Worm (Caenorhabditis elegans) whole organism, L2 larva: ENCODE results near the gene ints-11.

Experiments
- C34F6.9 ChIP-seq: fragments of 150-350 bp; optimal IDR thresholded peaks from 2 replicates; lab custom pipeline; 2014; ENCODE audit warnings: missing biosample characterization, missing genetic modification characterization
- F13H6.1 ChIP-seq: sonication (generic microtip); optimal IDR thresholded peaks from 2 replicates; lab custom pipeline; 2016; ENCODE audit warnings: missing genetic modification characterization, missing compliant biosample characterization
- Y55F3AM.14 ChIP-seq: fragments of 200-800 bp; sonication (Bioruptor generic); optimal IDR thresholded peaks from 2 replicates; lab custom pipeline; 2018; ENCODE audit warnings: mild to moderate bottlenecking, missing genetic modification characterization, missing compliant biosample characterization
- ZK546.5 ChIP-seq: sonication (generic microtip); optimal IDR thresholded peaks from 2 replicates; lab custom pipeline; 2017; ENCODE audit warnings: missing biosample characterization, missing genetic modification characterization
- alr-1 ChIP-seq: fragments of 150-350 bp; optimal IDR thresholded peaks from 2 replicates; lab custom pipeline; 2014; ENCODE audit warnings: missing biosample characterization, missing genetic modification characterization
- aly-2 ChIP-seq: fragments of 150-350 bp; optimal IDR thresholded peaks from 2 replicates; lab custom pipeline; 2014; ENCODE audit warnings: missing biosample characterization, missing genetic modification characterization
- blmp-1 ChIP-seq: sonication (generic microtip); optimal IDR thresholded peaks from 2 replicates; lab custom pipeline; 2017; ENCODE audit warnings: missing genetic modification characterization, mild to moderate bottlenecking, missing compliant biosample characterization, antibody characterized with exemption, moderate library complexity; ENCODE audit not compliant: insufficient read depth
- ceh-16 ChIP-seq: fragments of 150-350 bp; optimal IDR thresholded peaks from 2 replicates; lab custom pipeline; 2014; ENCODE audit warnings: missing biosample characterization, missing genetic modification characterization
- crh-2 ChIP-seq: sonication (generic microtip); optimal IDR thresholded peaks from 2 replicates; lab custom pipeline; 2017; ENCODE audit warnings: missing biosample characterization, missing genetic modification characterization
- egl-27 ChIP-seq: sonication (generic microtip); optimal IDR thresholded peaks from 3 replicates; lab custom pipeline; 2017; ENCODE audit warnings: missing biosample characterization, missing genetic modification reagents, missing genetic modification characterization
- fos-1 ChIP-seq: fragments of 150-350 bp; optimal IDR thresholded peaks from 2 replicates; lab custom pipeline; 2014; ENCODE audit warnings: missing biosample characterization, missing genetic modification characterization
- gmeb-1 ChIP-seq: fragments of 150-350 bp; optimal IDR thresholded peaks from 2 replicates; lab custom pipeline; 2014; ENCODE audit warnings: missing biosample characterization, missing genetic modification characterization
- lin-11 ChIP-seq: fragments of 150-350 bp; sonication (generic microtip); optimal IDR thresholded peaks from 2 replicates; lab custom pipeline; 2014; ENCODE audit warnings: missing biosample characterization, missing genetic modification characterization, inconsistent platforms, mixed read lengths
- lin-13 ChIP-seq: fragments of 150-350 bp; optimal IDR thresholded peaks from 2 replicates; lab custom pipeline; 2014; ENCODE audit warnings: missing biosample characterization, missing genetic modification reagents, missing genetic modification characterization
- lin-39 ChIP-seq: fragments of 150-350 bp; optimal IDR thresholded peaks from 2 replicates; lab custom pipeline; 2014; ENCODE audit warnings: missing biosample characterization, missing genetic modification reagents, missing genetic modification characterization
- lsy-2 ChIP-seq, 2 experiments: fragments of 150-350 bp in 1 of 2; sonication (generic microtip) in 1 of 2; optimal IDR thresholded peaks; 2 replicates each; lab custom pipeline; 2014 to 2017; ENCODE audit warnings: missing biosample characterization in 2 of 2, missing genetic modification characterization in 2 of 2
- mab-5 ChIP-seq: fragments of 150-350 bp; optimal IDR thresholded peaks from 2 replicates; lab custom pipeline; 2014; ENCODE audit warnings: missing biosample characterization, missing genetic modification characterization
- mbf-1 ChIP-seq: sonication (generic microtip); optimal IDR thresholded peaks from 2 replicates; lab custom pipeline; 2017; ENCODE audit warnings: missing biosample characterization, missing genetic modification characterization
- mdl-1 ChIP-seq, 2 experiments: fragments of 150-350 bp in 1 of 2; sonication (generic microtip) in 1 of 2; optimal IDR thresholded peaks; 2 replicates each; lab custom pipeline; 2017; ENCODE audit warnings: missing biosample characterization in 2 of 2, missing genetic modification characterization in 2 of 2
- nhr-10 ChIP-seq: sonication (generic microtip); optimal IDR thresholded peaks from 2 replicates; lab custom pipeline; 2017; ENCODE audit warnings: missing biosample characterization, missing genetic modification characterization
- nhr-12 ChIP-seq: fragments of 150-350 bp; optimal IDR thresholded peaks from 2 replicates; lab custom pipeline; 2014; ENCODE audit warnings: missing biosample characterization, missing genetic modification characterization
- nhr-129 ChIP-seq: fragments of 150-350 bp; optimal IDR thresholded peaks from 2 replicates; lab custom pipeline; 2014; ENCODE audit warnings: missing biosample characterization, missing genetic modification characterization
- nhr-23 ChIP-seq: fragments of 150-350 bp; optimal IDR thresholded peaks from 2 replicates; lab custom pipeline; 2014; ENCODE audit warnings: missing biosample characterization, missing genetic modification reagents, missing genetic modification characterization
- nhr-237 ChIP-seq: fragments of 150-350 bp; optimal IDR thresholded peaks from 2 replicates; lab custom pipeline; 2014; ENCODE audit warnings: missing biosample characterization, missing genetic modification characterization
- nhr-77 ChIP-seq: fragments of 150-350 bp; optimal IDR thresholded peaks from 2 replicates; lab custom pipeline; 2014; ENCODE audit warnings: missing biosample characterization, missing genetic modification characterization
- peb-1 ChIP-seq: fragments of 150-350 bp; optimal IDR thresholded peaks from 2 replicates; lab custom pipeline; 2014; ENCODE audit warnings: missing biosample characterization, missing genetic modification characterization
- sem-4 ChIP-seq: fragments of 150-350 bp; optimal IDR thresholded peaks from 2 replicates; lab custom pipeline; 2014; ENCODE audit warnings: missing biosample characterization, missing genetic modification reagents, missing genetic modification characterization
- skn-1 ChIP-seq: sonication (generic microtip); optimal IDR thresholded peaks from 2 replicates; lab custom pipeline; 2017; ENCODE audit warnings: missing biosample characterization, missing genetic modification characterization
- sma-3 ChIP-seq: sonication (generic microtip); optimal IDR thresholded peaks from 2 replicates; lab custom pipeline; 2016; ENCODE audit warnings: missing genetic modification reagents, missing genetic modification characterization, missing compliant biosample characterization
- sma-9 ChIP-seq, 2 experiments: fragments of 150-350 bp in 1 of 2; sonication (generic microtip) in 1 of 2; optimal IDR thresholded peaks; 2 replicates each; lab custom pipeline; 2014 to 2016; ENCODE audit warnings: missing genetic modification characterization in 2 of 2, mild to moderate bottlenecking in 1 of 2, missing biosample characterization in 1 of 2, missing compliant biosample characterization in 1 of 2, missing genetic modification reagents in 1 of 2, moderate library complexity in 1 of 2
- snpc-4 ChIP-seq: fragments of 150-350 bp; optimal IDR thresholded peaks from 2 replicates; lab custom pipeline; 2014; ENCODE audit warnings: missing biosample characterization, missing genetic modification characterization
- unc-55 ChIP-seq: fragments of 150-350 bp; sonication (generic microtip); optimal IDR thresholded peaks from 3 replicates; lab custom pipeline; 2014; ENCODE audit warnings: missing biosample characterization, missing genetic modification reagents, missing genetic modification characterization
- unc-62 ChIP-seq: fragments of 150-350 bp; optimal IDR thresholded peaks from 2 replicates; lab custom pipeline; 2014; ENCODE audit warnings: missing biosample characterization, missing genetic modification reagents, missing genetic modification characterization
- zag-1 ChIP-seq: fragments of 150-350 bp; optimal IDR thresholded peaks from 2 replicates; lab custom pipeline; 2014; ENCODE audit warnings: missing biosample characterization, missing genetic modification characterization
- ztf-1 ChIP-seq: fragments of 200-800 bp; sonication (Bioruptor generic); conservative IDR thresholded peaks from 2 replicates; pipeline ENCODE4 v1.3.6; 2022; ENCODE audit warnings: missing genetic modification characterization, missing compliant biosample characterization
- ztf-4 ChIP-seq: fragments of 150-350 bp; optimal IDR thresholded peaks from 2 replicates; lab custom pipeline; 2014; ENCODE audit warnings: missing biosample characterization, missing genetic modification characterization

ints-11 gene

DNA sequence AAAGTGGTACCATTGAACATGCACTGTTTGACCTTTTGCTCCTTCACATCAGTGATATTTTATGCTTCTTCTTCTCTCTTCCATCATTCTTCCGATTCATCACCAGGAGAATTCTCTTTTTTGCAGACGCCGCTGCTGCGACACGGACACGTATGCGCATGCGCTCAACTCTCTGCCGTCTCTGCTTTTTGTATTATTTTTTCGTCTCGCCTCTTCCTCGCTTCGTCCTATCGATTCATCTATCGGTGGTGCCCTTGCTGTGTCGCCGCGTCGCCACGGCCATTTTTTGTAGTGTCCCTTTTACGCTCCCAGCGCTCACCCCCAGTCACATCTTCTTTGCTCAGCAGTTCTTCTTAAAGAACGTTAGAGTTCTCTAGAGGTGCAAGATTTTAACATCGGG, 17.1 kb downstream of the ints-11 start (continued):
- TF ChIP-seq mbf-1 (tag; lab: Kevin White, UChicago) = no peak
- TF ChIP-seq ceh-16 (tag; lab: Kevin White, UChicago) = no peak
- TF ChIP-seq nhr-237 (tag; lab: Kevin White, UChicago) = no peak
- no peak for TF ChIP-seq peb-1
- peak; percentile 31 for TF ChIP-seq F13H6.1
- peak in 1 of 2 experiments; percentile 69 for TF ChIP-seq lsy-2 (tag; optimal IDR thresholded peaks at IDR 0.05; lab: Kevin White, UChicago)
- no peak for TF ChIP-seq egl-27

ce11 chrII:8125439-8125838, 17.8 kb downstream of the ints-11 start:
- TF ChIP-seq blmp-1 (tag; lab: Kevin White, UChicago) = peak; percentile 2
- peak; percentile 8 for TF ChIP-seq sma-9 (GFP tag; optimal IDR thresholded peaks at IDR 0.05; lab: Kevin White, UChicago)
- no peak for TF ChIP-seq sma-9 (tag; optimal IDR thresholded peaks at IDR 0.05; lab: Kevin White, UChicago)
- TF ChIP-seq ceh-16 (tag; lab: Kevin White, UChicago) = no peak
- peak; percentile 1 for TF ChIP-seq nhr-129 (tag; lab: Kevin White, UChicago)

DNA sequence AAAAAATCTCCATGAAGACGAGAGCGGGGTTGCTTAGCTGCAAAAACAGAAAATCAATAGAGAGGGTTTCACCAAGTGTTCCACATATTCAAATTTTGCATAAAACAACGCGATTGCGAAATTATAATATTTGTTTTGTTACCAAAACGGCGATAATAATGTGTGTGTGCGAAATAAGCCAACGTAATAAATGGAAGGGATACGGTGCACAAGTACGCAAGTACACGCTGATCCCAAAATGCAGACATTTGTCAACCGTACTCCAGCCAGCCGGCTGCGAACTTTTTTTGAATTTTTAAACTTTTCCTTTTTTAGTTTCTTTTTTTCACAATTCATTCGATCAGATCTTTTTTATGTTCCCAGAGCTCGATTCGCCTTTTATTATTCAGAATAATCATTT, 18.4 kb downstream of the ints-11 start, which contains the start of gene ire-1:
Gene ire-1 (minus strand): TSS at position 44 of the 400 bp plus-strand sequence.
- TF ChIP-seq lin-13 (GFP tag; lab: Kevin White, UChicago) (peak; percentile 47), nhr-12 (tag; lab: Kevin White, UChicago) (no peak), crh-2 (tag; lab: Kevin White, UChicago) (peak; percentile 84), mdl-1 (tag; optimal IDR thresholded peaks at IDR 0.05; lab: Kevin White, UChicago) (no peak), nhr-237 (tag; lab: Kevin White, UChicago) (no peak), zag-1 (tag; lab: Kevin White, UChicago) (no peak), sma-3 (GFP tag; lab: Kevin White, UChicago) (no peak), snpc-4 (tag; lab: Kevin White, UChicago) (peak; percentile 40), nhr-77 (tag; lab: Kevin White, UChicago) (no peak), aly-2 (tag; lab: Kevin White, UChicago) (no peak), F13H6.1 (peak; percentile 32), alr-1 (tag; lab: Kevin White, UChicago) (no peak), lsy-2 (tag; optimal IDR thresholded peaks at IDR 0.05; lab: Kevin White, UChicago) (peak; percentile 93 to 99), C34F6.9 (tag; lab: Kevin White, UChicago) (peak; percentile 71), sem-4 (tag; lab: Kevin White, UChicago) (no peak), peb-1 (no peak), lin-39 (tag; lab: Kevin White, UChicago) (no peak), nhr-10 (tag; lab: Kevin White, UChicago) (no peak), ZK546.5 (no peak), blmp-1 (tag; lab: Kevin White, UChicago) (peak; percentile 9), nhr-23 (no peak), lin-11 (peak; percentile 69), unc-62 (GFP tag; lab: Kevin White, UChicago) (no peak), ztf-1 (GFP tag; lab: Robert Waterston, UW) (no peak), Y55F3AM.14 (GFP tag; lab: Kevin White, UChicago) (no peak), nhr-129 (tag; lab: Kevin White, UChicago) (peak; percentile 76), skn-1 (tag; lab: Kevin White, UChicago) (no peak), ztf-4 (tag; lab: Kevin White, UChicago) (no peak), gmeb-1 (tag; lab: Kevin White, UChicago) (peak; percentile 49), sma-9 (GFP tag; optimal IDR thresholded peaks at IDR 0.05; lab: Kevin White, UChicago) (peak; percentile 49), sma-9 (tag; optimal IDR thresholded peaks at IDR 0.05; lab: Kevin White, UChicago) (no peak), mbf-1 (tag; lab: Kevin White, UChicago) (no peak), unc-55 (GFP tag; lab: Kevin White, UChicago) (peak; percentile 94), fos-1 (tag; lab: Kevin White, UChicago) (peak; percentile 64), mab-5 (tag; lab: Kevin White, UChicago) (no peak)

DNA sequence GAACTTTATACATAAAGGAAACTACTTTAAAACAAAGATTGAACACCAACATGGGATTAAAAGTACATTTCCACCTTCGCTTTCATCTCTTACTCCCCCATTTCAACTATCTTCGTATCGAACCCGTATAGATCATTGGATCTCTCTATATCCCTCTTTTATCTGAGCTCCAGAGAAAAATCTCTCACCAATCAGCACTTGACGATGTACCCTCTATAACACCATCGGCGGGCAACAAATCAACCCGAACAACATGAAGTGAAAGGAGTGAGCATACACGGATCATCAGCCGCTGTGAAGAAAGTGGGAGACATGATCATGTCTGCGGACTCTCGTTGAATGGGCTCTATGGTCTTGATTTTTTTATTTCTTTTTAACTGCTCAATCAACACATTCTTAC, 25.9 kb downstream of the ints-11 start:
- TF ChIP-seq mab-5 (tag; lab: Kevin White, UChicago) = no peak
- TF ChIP-seq F13H6.1 = peak; percentile 1
- TF ChIP-seq nhr-129 (tag; lab: Kevin White, UChicago) = peak; percentile 24
- peak in 1 of 2 experiments; percentile 5 for TF ChIP-seq lsy-2 (tag; optimal IDR thresholded peaks at IDR 0.05; lab: Kevin White, UChicago)
- TF ChIP-seq sma-9 (GFP tag; optimal IDR thresholded peaks at IDR 0.05; lab: Kevin White, UChicago) = peak; percentile 50
- no peak for TF ChIP-seq sma-9 (tag; optimal IDR thresholded peaks at IDR 0.05; lab: Kevin White, UChicago)
- no peak for TF ChIP-seq blmp-1 (tag; lab: Kevin White, UChicago)
- TF ChIP-seq skn-1 (tag; lab: Kevin White, UChicago) = no peak
- TF ChIP-seq ceh-16 (tag; lab: Kevin White, UChicago) = no peak
- TF ChIP-seq aly-2 (tag; lab: Kevin White, UChicago) = no peak
